Fruit fly (Drosophila melanogaster) whole organism, embryonic: ENCODE results near the gene Polr1B.

Source experiments
- Atf6 ChIP-seq: fragments of 200-800 bp; sonication (Bioruptor generic); IDR thresholded peaks from 2 replicates; pipeline ENCODE4 v1.3.6; 2022; ENCODE audit warnings: missing biosample characterization, missing genetic modification characterization
- Blimp-1 ChIP-seq: fragments of 200-800 bp; sonication (Bioruptor generic); optimal IDR thresholded peaks from 3 replicates; lab custom pipeline; 2018; ENCODE audit warnings: missing biosample characterization, missing genetic modification characterization, mild to moderate bottlenecking, moderate library complexity, missing genetic modification reagents
- CG10979 ChIP-seq: fragments of 200-800 bp; sonication (Bioruptor generic); optimal IDR thresholded peaks from 2 replicates; lab custom pipeline; 2018; ENCODE audit warnings: missing biosample characterization, mild to moderate bottlenecking, missing genetic modification characterization, moderate library complexity
- CG11247 ChIP-seq: fragments of 200-800 bp; sonication (Bioruptor generic); IDR thresholded peaks from 2 replicates; pipeline ENCODE4 v1.3.6; 2022; ENCODE audit warnings: missing biosample characterization, missing genetic modification characterization
- CG11398 ChIP-seq: fragments of 200-800 bp; sonication (Bioruptor generic); optimal IDR thresholded peaks from 2 replicates; lab custom pipeline; 2016; ENCODE audit warnings: missing biosample characterization, missing genetic modification characterization
- CG11504 ChIP-seq: fragments of 200-800 bp; sonication (Bioruptor generic); optimal IDR thresholded peaks from 3 replicates; lab custom pipeline; 2019; ENCODE audit warnings: missing biosample characterization, mild to moderate bottlenecking, missing genetic modification characterization, moderate library complexity
- CG12744 ChIP-seq: fragments of 200-800 bp; sonication (Bioruptor generic); optimal IDR thresholded peaks from 2 replicates; lab custom pipeline; 2016; ENCODE audit warnings: missing biosample characterization, missing genetic modification characterization
- CG14050 ChIP-seq: fragments of 200-800 bp; sonication (Bioruptor generic); IDR thresholded peaks from 3 replicates; pipeline ENCODE4 v1.3.6; 2022; ENCODE audit warnings: missing biosample characterization, missing genetic modification characterization
- CG1602 ChIP-seq: fragments of 200-800 bp; sonication (Bioruptor generic); optimal IDR thresholded peaks from 3 replicates; lab custom pipeline; 2016; ENCODE audit warnings: missing biosample characterization, missing genetic modification characterization
- CG16779 ChIP-seq: fragments of 200-800 bp; sonication (Bioruptor generic); IDR thresholded peaks from 2 replicates; pipeline ENCODE4 v1.3.6; 2022; ENCODE audit warnings: missing biosample characterization, missing genetic modification characterization
- CG17612 ChIP-seq: fragments of 200-800 bp; sonication (Bioruptor generic); IDR thresholded peaks from 2 replicates; pipeline ENCODE4 v1.3.6; 2022; ENCODE audit warnings: missing biosample characterization, missing genetic modification characterization
- CG1792 ChIP-seq: fragments of 200-800 bp; sonication (Bioruptor generic); optimal IDR thresholded peaks from 2 replicates; lab custom pipeline; 2016; ENCODE audit warnings: missing biosample characterization, missing genetic modification characterization
- CG31388 ChIP-seq: fragments of 200-800 bp; sonication (Bioruptor generic); optimal IDR thresholded peaks from 2 replicates; lab custom pipeline; 2016; ENCODE audit warnings: missing biosample characterization, missing genetic modification characterization
- CG3163 ChIP-seq: fragments of 200-800 bp; sonication (Bioruptor generic); optimal IDR thresholded peaks from 3 replicates; lab custom pipeline; 2016; ENCODE audit warnings: missing biosample characterization, missing genetic modification characterization
- CG32772 ChIP-seq: fragments of 200-800 bp; sonication (Bioruptor generic); IDR thresholded peaks from 2 replicates; pipeline ENCODE4 v1.3.6; 2022; ENCODE audit warnings: missing biosample characterization, missing genetic modification characterization
- CG3726 ChIP-seq: fragments of 200-800 bp; sonication (Bioruptor generic); IDR thresholded peaks from 3 replicates; pipeline ENCODE4, ENCODE4 v1.3.6; 2022; ENCODE audit warnings: missing biosample characterization, missing genetic modification characterization
- CG4854 ChIP-seq: fragments of 200-800 bp; sonication (Bioruptor generic); optimal IDR thresholded peaks from 2 replicates; lab custom pipeline; 2016; ENCODE audit warnings: missing biosample characterization, missing genetic modification characterization, inconsistent platforms
- CG7745 ChIP-seq: fragments of 200-800 bp; sonication (Bioruptor generic); optimal IDR thresholded peaks from 2 replicates; lab custom pipeline; 2018; ENCODE audit warnings: missing biosample characterization, mild to moderate bottlenecking, missing genetic modification characterization, moderate library complexity
- CG7928 ChIP-seq: fragments of 200-800 bp; sonication (Bioruptor generic); optimal IDR thresholded peaks from 2 replicates; lab custom pipeline; 2017; ENCODE audit warnings: missing biosample characterization, mild to moderate bottlenecking, missing genetic modification characterization
- CG9797 ChIP-seq: fragments of 200-800 bp; sonication (Bioruptor generic); optimal IDR thresholded peaks from 3 replicates; lab custom pipeline; 2018; ENCODE audit warnings: missing biosample characterization, mild to moderate bottlenecking, missing genetic modification characterization
- CG9817 ChIP-seq: fragments of 200-800 bp; sonication (Bioruptor generic); optimal IDR thresholded peaks from 2 replicates; lab custom pipeline; 2018; ENCODE audit warnings: missing biosample characterization, mild to moderate bottlenecking, missing genetic modification characterization, moderate library complexity
- Dbx ChIP-seq: fragments of 200-800 bp; sonication (Bioruptor generic); IDR thresholded peaks from 3 replicates; pipeline ENCODE4 v1.3.6; 2022; ENCODE audit warnings: missing biosample characterization, missing genetic modification characterization
- Dip2 ChIP-seq: fragments of 200-800 bp; sonication (Bioruptor generic); IDR thresholded peaks from 2 replicates; pipeline ENCODE4 v1.3.6; 2022; ENCODE audit warnings: missing biosample characterization, missing genetic modification characterization
- E2f2 ChIP-seq: fragments of 200-800 bp; sonication (Bioruptor generic); IDR thresholded peaks from 2 replicates; pipeline ENCODE4 v1.3.6; 2022; ENCODE audit warnings: missing biosample characterization, missing genetic modification characterization
- Elba2 ChIP-seq: fragments of 200-800 bp; sonication (Bioruptor generic); optimal IDR thresholded peaks from 3 replicates; lab custom pipeline; 2016; ENCODE audit warnings: missing biosample characterization, missing genetic modification characterization
- Fer1 ChIP-seq: fragments of 200-800 bp; sonication (Bioruptor generic); optimal IDR thresholded peaks from 2 replicates; lab custom pipeline; 2017; ENCODE audit warnings: missing biosample characterization, mild to moderate bottlenecking, missing genetic modification characterization
- HHEX ChIP-seq: fragments of 200-800 bp; sonication (Bioruptor generic); optimal IDR thresholded peaks from 3 replicates; lab custom pipeline; 2017; ENCODE audit warnings: missing biosample characterization, mild to moderate bottlenecking, missing genetic modification characterization, missing genetic modification reagents
- Hey ChIP-seq: fragments of 200-800 bp; sonication (Bioruptor generic); optimal IDR thresholded peaks from 3 replicates; lab custom pipeline; 2018; ENCODE audit warnings: missing biosample characterization, mild to moderate bottlenecking, missing genetic modification characterization
- Hr3 ChIP-seq: fragments of 200-800 bp; sonication (Bioruptor generic); optimal IDR thresholded peaks from 3 replicates; lab custom pipeline; 2016; ENCODE audit warnings: missing biosample characterization, missing genetic modification characterization
- Hr51 ChIP-seq, 2 experiments: fragments of 200-800 bp; sonication (Bioruptor generic); optimal IDR thresholded peaks; 2 replicates in 1 of 2; 3 replicates in 1 of 2; lab custom pipeline; 2016 to 2018; ENCODE audit warnings: missing biosample characterization in 2 of 2, missing genetic modification characterization in 2 of 2, mild to moderate bottlenecking in 1 of 2, moderate library complexity in 1 of 2
- MBD-R2 ChIP-seq: fragments of 200-800 bp; sonication (Bioruptor generic); IDR thresholded peaks from 2 replicates; pipeline ENCODE4 v1.3.6; 2022; ENCODE audit warnings: missing biosample characterization, missing genetic modification characterization
- Mrtf ChIP-seq: fragments of 200-800 bp; sonication (Bioruptor generic); IDR thresholded peaks from 3 replicates; pipeline ENCODE4 v1.3.6; 2022; ENCODE audit warnings: missing biosample characterization, missing genetic modification characterization
- Oaz ChIP-seq: fragments of 200-800 bp; sonication (Bioruptor generic); IDR thresholded peaks from 2 replicates; pipeline ENCODE4 v1.3.6; 2022; ENCODE audit warnings: missing biosample characterization, missing genetic modification characterization
- Ptx1 ChIP-seq: fragments of 200-800 bp; sonication (Bioruptor generic); IDR thresholded peaks from 2 replicates; pipeline ENCODE4 v1.3.6; 2022; ENCODE audit warnings: missing biosample characterization, missing genetic modification characterization
- Six4 ChIP-seq: fragments of 200-800 bp; sonication (Bioruptor generic); optimal IDR thresholded peaks from 2 replicates; lab custom pipeline; 2016; ENCODE audit warnings: missing biosample characterization, missing genetic modification characterization
- Trl ChIP-seq, 3 experiments: fragments of >200 bp in 2 of 3; fragments of 200-800 bp in 1 of 3; sonication (Bioruptor generic) in 1 of 3; optimal IDR thresholded peaks; 2 replicates in 1 of 3; 3 replicates in 2 of 3; lab custom pipeline; 2016 to 2017; ENCODE audit warnings: missing biosample characterization in 1 of 3, missing genetic modification characterization in 1 of 3
- ase ChIP-seq: fragments of 200-800 bp; sonication (Bioruptor generic); IDR thresholded peaks from 3 replicates; pipeline ENCODE4 v1.3.6; 2022; ENCODE audit warnings: missing biosample characterization, missing genetic modification characterization
- crc ChIP-seq: fragments of 200-800 bp; sonication (Bioruptor generic); optimal IDR thresholded peaks from 2 replicates; lab custom pipeline; 2016; ENCODE audit warnings: missing biosample characterization, missing genetic modification characterization
- dmrt11E ChIP-seq: fragments of 200-800 bp; sonication (Bioruptor generic); optimal IDR thresholded peaks from 3 replicates; lab custom pipeline; 2018; ENCODE audit warnings: missing biosample characterization, mild to moderate bottlenecking, missing genetic modification characterization, moderate library complexity
- fru ChIP-seq: fragments of >200 bp; optimal IDR thresholded peaks from 2 replicates; lab custom pipeline; 2017
- jumu ChIP-seq: fragments of 200-800 bp; sonication (Bioruptor generic); optimal IDR thresholded peaks from 3 replicates; lab custom pipeline; 2016; ENCODE audit warnings: missing biosample characterization, missing genetic modification characterization
- knrl ChIP-seq: fragments of 200-800 bp; sonication (Bioruptor generic); IDR thresholded peaks from 3 replicates; pipeline ENCODE4 v1.3.6; 2022; ENCODE audit warnings: missing biosample characterization, missing genetic modification characterization; ENCODE audit not compliant: partially characterized antibody
- otp ChIP-seq: fragments of 200-800 bp; sonication (Bioruptor generic); IDR thresholded peaks from 3 replicates; pipeline ENCODE4, ENCODE4 v1.3.6; 2022; ENCODE audit warnings: missing biosample characterization, missing genetic modification characterization
- row ChIP-seq: fragments of 200-800 bp; sonication (Bioruptor generic); IDR thresholded peaks from 3 replicates; pipeline ENCODE4 v1.3.6; 2022; ENCODE audit warnings: missing biosample characterization, missing genetic modification characterization
- sc ChIP-seq, 3 experiments: fragments of >200 bp in 2 of 3; fragments of 200-800 bp in 1 of 3; sonication (Bioruptor generic) in 1 of 3; optimal IDR thresholded peaks; 2 replicates in 2 of 3; 3 replicates in 1 of 3; lab custom pipeline; 2017; ENCODE audit warnings: mild to moderate bottlenecking in 1 of 3, missing biosample characterization in 1 of 3, missing genetic modification characterization in 1 of 3, missing genetic modification reagents in 1 of 3
- sens-2 ChIP-seq: fragments of 200-800 bp; sonication (Bioruptor generic); IDR thresholded peaks from 2 replicates; pipeline ENCODE4 v1.3.6; 2022; ENCODE audit warnings: missing biosample characterization, missing genetic modification characterization
- slbo ChIP-seq: fragments of 200-800 bp; sonication (Bioruptor generic); IDR thresholded peaks from 2 replicates; pipeline ENCODE4 v1.3.6; 2022; ENCODE audit warnings: missing biosample characterization, missing genetic modification characterization
- tgo ChIP-seq: fragments of 200-800 bp; sonication (Bioruptor generic); IDR thresholded peaks from 3 replicates; pipeline ENCODE4 v1.3.6; 2022; ENCODE audit warnings: missing biosample characterization, missing genetic modification characterization
- unpg ChIP-seq: fragments of 200-800 bp; sonication (Bioruptor generic); optimal IDR thresholded peaks from 3 replicates; lab custom pipeline; 2018; ENCODE audit warnings: missing biosample characterization, mild to moderate bottlenecking, missing genetic modification characterization, moderate library complexity

Polr1B gene

DNA sequence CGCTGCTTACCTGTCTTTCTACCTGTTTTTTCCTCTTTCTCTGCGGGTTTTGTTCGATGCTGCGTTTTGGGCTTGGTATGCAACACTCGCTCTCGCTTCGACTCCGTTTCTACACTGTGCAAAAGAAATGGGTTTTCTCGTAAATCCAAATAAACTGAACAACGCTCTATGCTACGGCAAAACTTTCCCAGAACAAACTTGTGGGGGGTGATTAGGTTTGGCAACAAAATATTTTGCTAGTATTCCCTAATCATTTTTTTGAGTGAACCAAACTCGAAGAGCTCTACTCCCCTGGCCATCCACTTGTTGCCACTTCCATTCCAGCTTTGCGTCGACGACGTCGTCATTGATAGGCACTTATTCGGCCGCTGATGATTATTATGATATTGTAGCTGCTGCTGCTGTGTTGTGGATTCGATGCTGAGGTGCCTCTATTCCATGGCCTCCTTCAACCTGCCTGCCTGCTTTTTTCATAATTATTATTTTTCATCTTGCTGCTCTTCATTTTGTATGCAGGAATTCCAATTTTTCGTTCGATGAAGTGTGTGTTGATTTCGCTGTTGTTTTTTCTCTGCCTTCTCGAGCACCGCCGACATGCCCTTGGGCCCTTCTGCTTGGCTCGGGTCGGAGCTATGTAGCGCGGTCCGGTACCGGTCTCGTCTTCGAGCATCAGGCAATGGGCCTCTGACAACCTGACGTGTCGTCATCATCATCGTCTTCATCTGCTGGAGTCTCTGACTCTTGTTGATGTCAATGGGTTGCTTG is 38.0 kb downstream of the Polr1B start (continued):
- TF ChIP-seq CG7745 (no peak), CG31388 (GFP tag; lab: Kevin White, UChicago) (peak; percentile 43), Fer1 (GFP tag; lab: Kevin White, UChicago) (no peak), E2f2 (GFP tag; lab: Robert Waterston, UW) (peak; percentile 62), CG14050 (GFP tag; lab: Robert Waterston, UW) (peak; percentile 68; the same call in 2 of the 3 replicates), unpg (GFP tag; lab: Kevin White, UChicago) (no peak), CG3163 (GFP tag; lab: Kevin White, UChicago) (peak; percentile 63), Dip2 (GFP tag; lab: Robert Waterston, UW) (no peak; the same call in 1 of the 2 replicates), MBD-R2 (peak; percentile 33; the same call in 1 of the 2 replicates), ase (GFP tag; lab: Robert Waterston, UW) (peak; percentile 80; the same call in 2 of the 3 replicates), CG9817 (tag; lab: Kevin White, UChicago) (peak; percentile 29), Mrtf (GFP tag; lab: Robert Waterston, UW) (peak; percentile 59; the same call in 2 of the 3 replicates), Blimp-1 (GFP tag; lab: Kevin White, UChicago) (peak; percentile 84), Dbx (no peak), CG12744 (GFP tag; lab: Kevin White, UChicago) (peak; percentile 36), Hey (tag; lab: Kevin White, UChicago) (no peak), CG9797 (GFP tag; lab: Kevin White, UChicago) (peak; percentile 17), CG11504 (tag; lab: Kevin White, UChicago) (no peak), Oaz (GFP tag; lab: Robert Waterston, UW) (peak; percentile 61), CG1602 (GFP tag; lab: Kevin White, UChicago) (peak; percentile 83), knrl (no peak), CG32772 (GFP tag; lab: Robert Waterston, UW) (peak; percentile 81), CG16779 (0 out of 2 replicates have a peak, but pooled peaks have one; percentile 39), CG11398 (GFP tag; lab: Kevin White, UChicago) (peak; percentile 64), crc (GFP tag; lab: Kevin White, UChicago) (peak; percentile 57), Elba2 (GFP tag; lab: Kevin White, UChicago) (peak; percentile 13), CG10979 (tag; lab: Kevin White, UChicago) (peak; percentile 91), Hr3 (peak; percentile 75), Six4 (peak; percentile 78), CG11247 (GFP tag; lab: Robert Waterston, UW) (no peak), Ptx1 (GFP tag; lab: Robert Waterston, UW) (peak; percentile 83), fru (lab: Kevin White, UChicago) (no peak), Atf6 (GFP tag; lab: Robert Waterston, UW) (no peak), tgo (GFP tag; lab: Robert Waterston, UW) (peak; percentile 72), dmrt11E (peak; percentile 90), otp (GFP tag; lab: Robert Waterston, UW) (peak; percentile 88), CG17612 (GFP tag; lab: Robert Waterston, UW) (0 out of 2 replicates have a peak, but pooled peaks have one; percentile 23), CG1792 (GFP tag; lab: Kevin White, UChicago) (peak; percentile 46), jumu (GFP tag; lab: Kevin White, UChicago) (peak; percentile 81), Trl (optimal IDR thresholded peaks at IDR 0.05; lab: Kevin White, UChicago) (no peak), Trl (GFP tag; optimal IDR thresholded peaks at IDR 0.05; lab: Kevin White, UChicago) (peak; percentile 86), CG7928 (GFP tag; lab: Kevin White, UChicago) (no peak), sc (optimal IDR thresholded peaks at IDR 0.05; lab: Kevin White, UChicago) (no peak), sc (GFP tag; optimal IDR thresholded peaks at IDR 0.05; lab: Kevin White, UChicago) (peak; percentile 70), row (GFP tag; lab: Robert Waterston, UW) (peak; percentile 83), CG3726 (GFP tag; lab: Robert Waterston, UW) (peak; percentile 75; the same call in 2 of the 3 replicates), Hr51 (GFP tag; optimal IDR thresholded peaks at IDR 0.05; lab: Kevin White, UChicago) (peak in 1 of 2 experiments; percentile 68), slbo (GFP tag; lab: Robert Waterston, UW) (peak; percentile 52; the same call in 1 of the 2 replicates), HHEX (GFP tag; lab: Kevin White, UChicago) (peak; percentile 71), CG4854 (GFP tag; lab: Kevin White, UChicago) (no peak), sens-2 (peak; percentile 81)
